Worm (Caenorhabditis elegans): Measurements from ENCODE around the gene dcn-1.
A peak's percentile ranks its signal among the peaks of the same experiment; 100 is the strongest.

The dcn-1 gene

DNA sequence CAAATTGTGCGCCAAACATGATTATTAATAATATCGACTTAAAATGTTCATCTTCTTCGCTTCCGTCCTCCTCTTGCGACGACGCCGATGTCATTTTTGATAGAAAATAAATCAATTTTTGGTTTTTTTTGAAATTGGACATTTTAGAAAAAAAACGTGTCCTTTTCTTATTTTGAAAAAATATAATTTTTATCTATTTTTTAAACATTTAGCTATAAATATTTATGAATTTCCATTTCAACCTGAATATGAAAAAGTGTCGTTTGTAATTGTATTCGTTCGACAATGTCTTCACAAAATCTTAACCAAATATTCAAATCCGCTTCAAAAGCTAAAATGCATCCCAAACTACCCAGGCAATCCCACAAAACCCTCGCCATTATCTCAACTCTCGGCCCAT lies 26.3 kb upstream of the dcn-1 start, which contains the start of gene R10E4.3:
Gene R10E4.3, minus strand, starts transcription at position 101 of the 400 bp plus-strand sequence.
- no peak for TF ChIP-seq ztf-4 (tag; optimal IDR thresholded peaks at IDR 0.05)
- no peak for TF ChIP-seq alr-1 (tag; optimal IDR thresholded peaks at IDR 0.05)
- no peak for TF ChIP-seq ztf-11 (tag; optimal IDR thresholded peaks at IDR 0.05)
- TF ChIP-seq C34F6.9 (tag; optimal IDR thresholded peaks at IDR 0.05) = no peak
- no peak for TF ChIP-seq nhr-10 (tag; optimal IDR thresholded peaks at IDR 0.05)
- TF ChIP-seq gmeb-1 (tag; optimal IDR thresholded peaks at IDR 0.05) = no peak
- no peak for TF ChIP-seq nhr-11 (tag; optimal IDR thresholded peaks at IDR 0.05)
- no peak for TF ChIP-seq snpc-4 (tag; optimal IDR thresholded peaks at IDR 0.05)
- no peak for TF ChIP-seq nhr-129 (tag; optimal IDR thresholded peaks at IDR 0.05)

DNA sequence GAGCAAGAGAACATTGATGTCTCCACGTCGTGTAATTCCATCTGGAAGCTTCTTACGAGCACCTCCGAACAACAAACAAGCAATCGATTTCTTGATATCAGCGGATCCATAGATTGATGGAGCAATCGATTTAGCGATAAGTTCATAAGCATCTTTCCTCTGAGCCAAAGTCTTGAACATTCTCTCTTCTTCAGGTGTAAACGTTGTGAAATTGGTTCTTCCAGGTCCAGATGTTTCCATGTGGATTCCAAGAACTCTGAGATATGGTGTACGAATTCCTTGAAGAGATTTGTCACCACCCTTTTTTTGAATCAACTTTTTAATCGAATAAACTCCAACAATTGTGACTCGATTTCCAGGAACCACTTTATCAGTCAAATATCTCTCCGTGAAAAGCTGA lies 23.8 kb upstream of the dcn-1 start:
- TF ChIP-seq alr-1 (tag; optimal IDR thresholded peaks at IDR 0.05) (no peak), gmeb-1 (tag; optimal IDR thresholded peaks at IDR 0.05) (no peak), ztf-11 (tag; optimal IDR thresholded peaks at IDR 0.05) (no peak), egl-27 (tag; optimal IDR thresholded peaks at IDR 0.05) (no peak), lin-39 (tag; optimal IDR thresholded peaks at IDR 0.05) (no peak), nhr-12 (tag; optimal IDR thresholded peaks at IDR 0.05) (no peak), nhr-11 (tag; optimal IDR thresholded peaks at IDR 0.05) (no peak), lin-11 (tag; optimal IDR thresholded peaks at IDR 0.05) (no peak), blmp-1 (tag; optimal IDR thresholded peaks at IDR 0.05; ENCODE audit: insufficient read depth) (no peak), R02D3.7 (tag; optimal IDR thresholded peaks at IDR 0.05) (no peak), elt-3 (tag; optimal IDR thresholded peaks at IDR 0.05) (no peak), ztf-4 (tag; optimal IDR thresholded peaks at IDR 0.05) (no peak), ZK546.5 (tag; optimal IDR thresholded peaks at IDR 0.05) (no peak), lin-13 (GFP tag; optimal IDR thresholded peaks at IDR 0.05) (no peak), nhr-77 (tag; optimal IDR thresholded peaks at IDR 0.05) (no peak)

DNA sequence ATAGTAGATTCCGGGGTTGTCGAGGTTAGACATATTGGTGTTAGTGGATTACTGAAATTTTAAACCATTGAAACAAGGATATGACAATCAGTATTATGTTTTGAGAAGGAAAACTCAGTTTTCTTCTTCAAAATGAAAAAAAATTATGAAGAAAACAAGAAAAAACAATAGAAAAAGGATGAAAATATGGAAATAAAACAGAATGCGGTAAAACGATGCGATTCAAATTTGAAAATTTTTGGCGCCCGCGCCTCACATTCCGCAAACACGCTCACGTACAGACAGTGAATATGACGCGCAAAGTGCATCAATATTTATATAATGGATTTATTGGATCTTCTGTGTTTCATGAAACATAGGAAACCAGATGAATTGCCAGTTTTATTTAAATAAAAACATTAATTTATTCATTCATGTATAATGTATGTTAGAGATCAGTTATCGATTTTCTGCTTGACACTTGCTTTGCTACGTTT lies 22.5 kb upstream of the dcn-1 start, which contains the start of gene mcm-5:
Gene mcm-5, minus strand, starts transcription at position 51 of the 476 bp plus-strand sequence.
- TF ChIP-seq lsy-2 (tag; optimal IDR thresholded peaks at IDR 0.05) = peak in 1 of 2 experiments; percentile 48
- TF ChIP-seq alr-1 (tag; optimal IDR thresholded peaks at IDR 0.05) = no peak
- peak; percentile 70 for TF ChIP-seq unc-55 (GFP tag; optimal IDR thresholded peaks at IDR 0.05)
- TF ChIP-seq gmeb-1 (tag; optimal IDR thresholded peaks at IDR 0.05) = peak; percentile 70
- peak; percentile 8 for TF ChIP-seq crh-2 (tag; optimal IDR thresholded peaks at IDR 0.05)
- TF ChIP-seq nhr-11 (tag; optimal IDR thresholded peaks at IDR 0.05) = no peak
- TF ChIP-seq snpc-4 (tag; optimal IDR thresholded peaks at IDR 0.05) = no peak
- TF ChIP-seq nhr-77 (tag; optimal IDR thresholded peaks at IDR 0.05) = no peak
- peak; percentile 66 for TF ChIP-seq C34F6.9 (tag; optimal IDR thresholded peaks at IDR 0.05)
- no peak for TF ChIP-seq mab-5 (tag; optimal IDR thresholded peaks at IDR 0.05)
- no peak for TF ChIP-seq Y55F3AM.14 (GFP tag; optimal IDR thresholded peaks at IDR 0.05)

DNA sequence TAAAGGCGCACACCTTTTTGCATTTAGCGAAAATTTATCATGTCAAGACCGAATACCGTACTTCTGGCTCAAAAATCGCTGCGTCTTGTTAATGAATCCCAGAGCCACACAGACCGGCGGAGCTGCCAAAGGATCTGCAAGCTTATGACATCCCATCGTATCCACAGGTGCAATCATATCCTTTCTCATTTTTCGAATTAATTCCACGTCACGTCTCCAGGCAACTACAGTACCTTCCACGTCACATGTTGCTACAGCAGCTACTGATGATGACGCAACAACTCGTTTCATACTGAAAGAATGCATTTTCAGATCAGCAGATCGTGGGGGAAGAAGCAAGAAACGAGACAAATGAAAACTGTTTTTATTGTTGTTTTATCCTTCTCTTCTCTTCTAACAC lies 20.6 kb upstream of the dcn-1 start, which contains the start of gene R10E4.6:
Gene R10E4.6, plus strand, starts transcription at position 301 of the 400 bp plus-strand sequence.
- TF ChIP-seq mbf-1 (tag; optimal IDR thresholded peaks at IDR 0.05) (no peak), unc-62 (GFP tag; optimal IDR thresholded peaks at IDR 0.05) (no peak), unc-39 (tag; optimal IDR thresholded peaks at IDR 0.05) (no peak), egl-27 (tag; optimal IDR thresholded peaks at IDR 0.05) (no peak), Y55F3AM.14 (GFP tag; optimal IDR thresholded peaks at IDR 0.05) (no peak), C34F6.9 (tag; optimal IDR thresholded peaks at IDR 0.05) (no peak), sma-9 (GFP tag; optimal IDR thresholded peaks at IDR 0.05) (no peak), sma-9 (tag; optimal IDR thresholded peaks at IDR 0.05) (no peak), mdl-1 (tag; optimal IDR thresholded peaks at IDR 0.05) (no peak), nhr-10 (tag; optimal IDR thresholded peaks at IDR 0.05) (no peak), zag-1 (tag; optimal IDR thresholded peaks at IDR 0.05) (no peak), lin-39 (tag; optimal IDR thresholded peaks at IDR 0.05) (no peak), ama-1 (optimal IDR thresholded peaks at IDR 0.05) (no peak), lin-13 (GFP tag; optimal IDR thresholded peaks at IDR 0.05) (no peak)

ce11 chrIII:4294153-4294862 lies 19.4 kb upstream of the dcn-1 start, which contains the start of the genes nth-1 and R10E4.7:
Gene nth-1, minus strand, starts transcription at chrIII:4294253.
Gene R10E4.7, plus strand, starts transcription at chrIII:4294812.
- TF ChIP-seq mbf-1 (tag; optimal IDR thresholded peaks at IDR 0.05) = no peak
- TF ChIP-seq ztf-4 (tag; optimal IDR thresholded peaks at IDR 0.05) = no peak
- TF ChIP-seq skn-1 (tag; optimal IDR thresholded peaks at IDR 0.05) = no peak
- no peak for TF ChIP-seq nhr-10 (tag; optimal IDR thresholded peaks at IDR 0.05)
- no peak for TF ChIP-seq nhr-11 (tag; optimal IDR thresholded peaks at IDR 0.05)
- no peak for TF ChIP-seq R02D3.7 (tag; optimal IDR thresholded peaks at IDR 0.05)
- no peak for TF ChIP-seq lin-39 (tag; optimal IDR thresholded peaks at IDR 0.05)
- no peak for TF ChIP-seq elt-1 (tag; optimal IDR thresholded peaks at IDR 0.05)
- TF ChIP-seq nhr-12 (tag; optimal IDR thresholded peaks at IDR 0.05) = no peak
- no peak for TF ChIP-seq blmp-1 (tag; optimal IDR thresholded peaks at IDR 0.05; ENCODE audit: insufficient read depth)

Data from whole organism, L2 larva.